Worm (Caenorhabditis elegans): Measurements from ENCODE around the gene C16C8.9.

DNA sequence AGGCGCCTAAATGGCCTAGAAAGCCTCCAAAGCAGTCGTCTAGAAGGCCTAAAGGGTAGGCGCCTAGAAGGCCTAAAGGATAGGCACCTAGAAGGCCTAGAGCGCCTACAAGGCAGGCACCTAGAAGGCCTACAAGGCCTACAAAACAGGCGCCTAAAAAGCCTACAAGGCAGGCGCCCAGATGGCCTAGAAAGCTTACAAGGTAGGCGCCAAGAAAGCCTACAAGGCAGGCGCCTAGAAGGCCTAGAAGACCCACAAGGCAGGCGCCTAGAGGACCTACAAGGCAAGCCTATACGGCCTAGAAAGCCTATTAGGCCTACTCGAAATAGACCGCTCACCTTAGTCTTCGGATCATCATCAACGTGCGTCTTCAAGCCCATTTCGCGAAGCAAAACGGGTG, 39.0 kb upstream of the C16C8.9 start:
- TF ChIP-seq Y55F3AM.14 (GFP tag; optimal IDR thresholded peaks at IDR 0.05), result no peak
- TF ChIP-seq zag-1 (tag; optimal IDR thresholded peaks at IDR 0.05), result no peak
- no peak for TF ChIP-seq unc-39 (tag; optimal IDR thresholded peaks at IDR 0.05)
- no peak for TF ChIP-seq mdl-1 (tag; optimal IDR thresholded peaks at IDR 0.05)
- TF ChIP-seq unc-62 (GFP tag; optimal IDR thresholded peaks at IDR 0.05), result no peak
- no peak for TF ChIP-seq fos-1 (tag; optimal IDR thresholded peaks at IDR 0.05)
- TF ChIP-seq ztf-11 (tag; optimal IDR thresholded peaks at IDR 0.05), result no peak
- TF ChIP-seq ztf-4 (tag; optimal IDR thresholded peaks at IDR 0.05), result no peak
- no peak for TF ChIP-seq elt-3 (tag; optimal IDR thresholded peaks at IDR 0.05)
- no peak for TF ChIP-seq elt-1 (tag; optimal IDR thresholded peaks at IDR 0.05)
- no peak for TF ChIP-seq ama-1 (optimal IDR thresholded peaks at IDR 0.05)
- TF ChIP-seq C34F6.9 (tag; optimal IDR thresholded peaks at IDR 0.05), result no peak
